Fruit fly (Drosophila melanogaster) whole organism, pupa: ENCODE data around the gene CG4565.

Experiments
- CG12605 ChIP-seq: fragments of 200-800 bp; sonication (Bioruptor generic); IDR thresholded peaks from 2 replicates; pipeline ENCODE4 v1.3.6; 2022; ENCODE audit warnings: missing biosample characterization, missing genetic modification characterization
- CG8159 ChIP-seq: fragments of 200-800 bp; sonication (Bioruptor generic); optimal IDR thresholded peaks from 3 replicates; lab custom pipeline; 2018; ENCODE audit warnings: missing biosample characterization, mild to moderate bottlenecking, missing genetic modification characterization, moderate library complexity
- CG9948 ChIP-seq: fragments of 200-800 bp; sonication (Bioruptor generic); optimal IDR thresholded peaks from 2 replicates; lab custom pipeline; 2018; ENCODE audit warnings: missing biosample characterization, mild to moderate bottlenecking, missing genetic modification characterization, moderate library complexity
- Pif1A ChIP-seq: fragments of 200-800 bp; sonication (Bioruptor generic); optimal IDR thresholded peaks from 3 replicates; lab custom pipeline; 2016; ENCODE audit warnings: missing biosample characterization, missing genetic modification characterization

DNA sequence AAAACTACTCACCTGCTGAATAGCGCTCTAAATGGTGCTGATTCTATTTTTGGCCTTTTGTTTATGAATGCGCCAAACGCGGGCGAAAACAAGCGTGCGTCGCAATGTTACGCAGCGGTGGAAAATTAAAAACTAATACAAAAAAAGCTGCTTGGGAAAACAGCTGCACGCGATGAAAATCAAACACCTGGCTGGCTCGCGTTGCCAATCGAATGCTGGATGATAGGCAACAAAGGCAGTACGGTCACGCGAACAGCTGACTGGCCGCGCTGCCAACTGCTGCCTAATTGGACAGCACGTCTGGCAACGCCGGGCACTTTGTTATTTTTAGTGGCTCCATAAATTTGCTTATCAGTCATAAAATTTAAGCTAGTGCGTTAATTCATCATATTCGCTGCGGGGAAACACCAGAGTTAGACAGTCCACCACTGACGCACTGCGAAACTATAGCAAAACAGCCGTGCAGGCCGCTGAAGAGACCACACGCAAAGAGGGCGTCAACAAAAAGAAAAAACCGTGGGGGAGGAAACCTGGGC, 16.0 kb downstream of the CG4565 start, which contains the start of the genes SelR and Tsp86D:
- TF ChIP-seq CG9948 (tag; lab: Kevin White, UChicago) = no peak
- TF ChIP-seq CG8159 = no peak
- TF ChIP-seq CG12605 = no peak
- no peak for TF ChIP-seq Pif1A (GFP tag; lab: Kevin White, UChicago)
